Worm (Caenorhabditis elegans) whole organism, early embryonic: ENCODE measurements around the gene F15H10.9.

Experiments
- B0310.2 ChIP-seq: sonication (generic microtip); optimal IDR thresholded peaks from 2 replicates; lab custom pipeline; 2016; ENCODE audit warnings: mild to moderate bottlenecking, missing genetic modification characterization, missing compliant biosample characterization
- F13C5.2 ChIP-seq: sonication (generic microtip); optimal IDR thresholded peaks from 2 replicates; lab custom pipeline; 2017; ENCODE audit warnings: mild to moderate bottlenecking, missing genetic modification characterization, inconsistent platforms, missing compliant biosample characterization
- aly-1 ChIP-seq: sonication (generic microtip); optimal IDR thresholded peaks from 2 replicates; lab custom pipeline; 2016; ENCODE audit warnings: missing genetic modification characterization, missing compliant biosample characterization
- ama-1 ChIP-seq: fragments of 150-350 bp; optimal IDR thresholded peaks from 2 replicates; lab custom pipeline; 2014
- ceh-13 ChIP-seq: fragments of 200-800 bp; sonication (Bioruptor generic); optimal IDR thresholded peaks from 2 replicates; lab custom pipeline; 2018; ENCODE audit warnings: mild to moderate bottlenecking, missing genetic modification characterization, missing compliant biosample characterization
- ceh-36 ChIP-seq: sonication (generic microtip); optimal IDR thresholded peaks from 2 replicates; lab custom pipeline; 2016; ENCODE audit warnings: missing genetic modification characterization, inconsistent platforms, missing compliant biosample characterization
- ets-7 ChIP-seq: sonication (generic microtip); optimal IDR thresholded peaks from 2 replicates; lab custom pipeline; 2016; ENCODE audit warnings: missing genotype, missing genetic modification characterization, missing compliant biosample characterization
- flt-1 ChIP-seq: fragments of 200-800 bp; sonication (Bioruptor generic); IDR thresholded peaks from 2 replicates; pipeline ENCODE4 v1.3.6; 2022; ENCODE audit warnings: missing genetic modification characterization, missing compliant biosample characterization
- hmbx-1 ChIP-seq: sonication (generic microtip); optimal IDR thresholded peaks from 2 replicates; lab custom pipeline; 2016; ENCODE audit warnings: mild to moderate bottlenecking, missing genetic modification characterization, missing compliant biosample characterization
- hmg-4 ChIP-seq: fragments of 200-800 bp; sonication (Bioruptor generic); optimal IDR thresholded peaks from 2 replicates; lab custom pipeline; 2018; ENCODE audit warnings: mild to moderate bottlenecking, missing genetic modification characterization, missing compliant biosample characterization
- hnd-1 ChIP-seq: sonication (generic microtip); optimal IDR thresholded peaks from 2 replicates; lab custom pipeline; 2016; ENCODE audit warnings: missing genetic modification characterization, missing compliant biosample characterization
- pes-1 ChIP-seq: fragments of 200-800 bp; sonication (Bioruptor generic); IDR thresholded peaks from 2 replicates; pipeline ENCODE4 v1.3.6; 2022; ENCODE audit warnings: missing genetic modification reagents, missing genetic modification characterization, missing compliant biosample characterization
- scrt-1 ChIP-seq: fragments of 200-800 bp; sonication (Bioruptor generic); IDR thresholded peaks from 2 replicates; pipeline ENCODE4 v1.3.6; 2022; ENCODE audit warnings: missing genetic modification characterization, missing compliant biosample characterization
- sea-1 ChIP-seq: fragments of 200-800 bp; sonication (Bioruptor generic); conservative IDR thresholded peaks from 2 replicates; pipeline ENCODE4 v1.3.6; 2022; ENCODE audit warnings: missing genetic modification characterization, missing compliant biosample characterization
- tbx-11 ChIP-seq: fragments of 200-800 bp; sonication (Bioruptor generic); IDR thresholded peaks from 2 replicates; pipeline ENCODE4 v1.3.6; 2022; ENCODE audit warnings: missing genetic modification characterization, missing compliant biosample characterization
- tbx-37 ChIP-seq: fragments of 200-800 bp; sonication (Bioruptor generic); conservative IDR thresholded peaks from 2 replicates; pipeline ENCODE4 v1.3.6; 2022; ENCODE audit warnings: missing genetic modification reagents, missing genetic modification characterization, missing compliant biosample characterization
- tra-4 ChIP-seq: sonication (generic microtip); optimal IDR thresholded peaks from 2 replicates; lab custom pipeline; 2017; ENCODE audit warnings: missing genetic modification characterization, missing compliant biosample characterization

Gene F15H10.9

DNA sequence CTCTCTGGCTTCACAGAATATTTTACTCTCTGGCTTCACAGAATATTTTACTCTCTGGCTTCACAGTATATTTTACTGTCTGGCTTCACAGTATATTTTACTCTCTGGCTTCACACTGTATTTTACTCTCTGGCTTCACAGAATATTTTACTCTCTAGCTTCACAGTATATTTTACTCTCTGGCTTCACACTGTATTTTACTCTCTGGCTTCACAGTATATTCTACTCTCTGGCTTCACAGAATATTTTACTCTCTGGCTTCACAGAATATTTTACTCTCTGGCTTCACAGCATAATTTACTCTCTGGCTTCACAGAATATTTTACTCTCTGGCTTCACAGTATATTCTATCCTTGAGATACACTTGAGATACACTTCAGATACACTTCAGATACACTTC is 35.8 kb upstream of the F15H10.9 start:
- TF ChIP-seq tbx-11 (peak; percentile 58; the same call in 1 of the 2 replicates), flt-1 (peak; percentile 71), sea-1 (GFP tag; lab: Robert Waterston, UW) (0 out of 2 replicates have a peak, but pooled peaks have one; percentile 44), tbx-37 (GFP tag; lab: Robert Waterston, UW) (peak; percentile 77; the same call in 1 of the 2 replicates)

DNA sequence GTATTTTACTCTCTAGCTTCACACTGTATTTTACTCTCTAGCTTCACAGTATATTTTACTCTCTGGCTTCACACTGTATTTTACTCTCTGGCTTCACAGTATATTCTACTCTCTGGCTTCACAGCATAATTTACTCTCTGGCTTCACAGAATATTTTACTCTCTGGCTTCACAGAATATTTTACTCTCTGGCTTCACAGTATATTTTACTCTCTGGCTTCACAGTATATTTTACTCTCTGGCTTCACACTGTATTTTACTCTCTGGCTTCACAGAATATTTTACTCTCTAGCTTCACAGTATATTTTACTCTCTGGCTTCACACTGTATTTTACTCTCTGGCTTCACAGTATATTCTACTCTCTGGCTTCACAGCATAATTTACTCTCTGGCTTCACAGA is 35.4 kb upstream of the F15H10.9 start:
- TF ChIP-seq tbx-37 (GFP tag; lab: Robert Waterston, UW) = peak; percentile 40

DNA sequence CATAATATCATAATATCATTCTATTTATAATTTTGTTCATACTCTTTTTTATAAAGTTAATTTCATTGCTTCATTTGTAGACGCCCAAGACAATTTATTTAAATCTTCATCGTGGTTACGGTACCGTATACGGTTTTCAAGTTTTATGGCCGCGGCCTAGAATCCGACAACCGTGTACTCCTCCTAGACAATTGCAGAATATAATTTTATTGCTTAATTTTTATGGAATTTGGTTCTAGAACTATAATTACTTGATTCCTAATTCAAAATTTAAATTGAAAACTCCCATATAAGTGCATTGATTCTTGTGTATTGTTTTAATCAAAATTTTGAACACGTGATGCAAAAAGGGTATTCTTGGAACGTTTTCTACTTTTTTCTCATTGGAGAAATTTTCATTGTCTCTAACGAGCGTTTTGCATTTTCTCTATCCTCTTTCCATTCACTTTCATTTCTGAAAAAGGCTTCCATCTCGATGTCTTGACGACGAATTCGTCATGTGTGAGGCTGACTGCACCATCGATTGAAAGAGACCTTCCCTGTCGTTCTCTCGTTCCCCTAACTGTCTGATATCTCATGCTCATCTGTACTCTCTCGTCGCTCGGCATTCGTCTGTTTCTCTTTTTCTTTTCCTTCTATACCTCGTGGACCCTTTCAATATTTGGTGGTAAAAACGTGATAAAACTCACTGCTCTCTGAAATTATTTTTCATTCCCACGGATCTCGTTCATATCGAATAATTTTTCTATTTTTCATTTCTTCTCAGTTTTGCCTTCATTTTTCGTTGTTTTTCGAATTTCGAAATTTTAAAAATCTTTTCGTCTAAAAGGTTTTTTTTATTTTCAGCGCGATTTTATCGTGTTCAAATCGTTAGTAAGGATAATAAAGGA is 26.9 kb upstream of the F15H10.9 start, which contains the start of gene pap-1:
TSS of gene pap-1 (plus strand) at position 840 of the 890 bp plus-strand sequence.
- TF ChIP-seq ets-7 (tag; lab: Kevin White, UChicago) (no peak), B0310.2 (no peak), tbx-11 (no peak), hmbx-1 (no peak), flt-1 (no peak), aly-1 (tag; lab: Kevin White, UChicago) (no peak), F13C5.2 (no peak), tbx-37 (GFP tag; lab: Robert Waterston, UW) (no peak), scrt-1 (no peak), sea-1 (GFP tag; lab: Robert Waterston, UW) (no peak), ceh-36 (tag; lab: Kevin White, UChicago) (no peak), tra-4 (tag; lab: Kevin White, UChicago) (no peak), hnd-1 (tag; lab: Kevin White, UChicago) (no peak), pes-1 (GFP tag; lab: Robert Waterston, UW) (no peak), ama-1 (lab: Kevin White, UChicago) (no peak), ceh-13 (GFP tag; lab: Kevin White, UChicago) (no peak)

DNA sequence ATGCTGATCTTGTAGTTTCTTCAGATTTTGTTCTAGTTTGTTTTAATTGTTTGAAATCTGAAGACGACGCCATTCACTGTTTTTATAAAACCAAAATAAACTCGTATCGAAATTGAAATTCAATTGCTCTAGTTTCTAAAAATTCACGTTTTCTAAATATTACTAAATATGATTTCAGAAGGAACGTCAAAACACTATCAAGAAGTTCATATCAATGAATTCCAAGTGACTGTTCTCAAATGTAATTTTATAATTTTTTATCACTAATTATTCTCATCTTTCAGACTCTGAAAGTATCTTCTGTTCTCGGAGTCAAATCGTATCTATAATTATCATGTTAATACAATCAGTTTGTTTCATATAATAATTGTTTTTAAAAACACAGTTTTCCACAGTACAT is 26.2 kb upstream of the F15H10.9 start, which contains the start of gene snf-10:
TSS of gene snf-10 (minus strand) at position 101 of the 400 bp plus-strand sequence.
- no peak for TF ChIP-seq ets-7 (tag; lab: Kevin White, UChicago)
- TF ChIP-seq aly-1 (tag; lab: Kevin White, UChicago) = no peak
- TF ChIP-seq tbx-11 = no peak
- no peak for TF ChIP-seq tbx-37 (GFP tag; lab: Robert Waterston, UW)
- no peak for TF ChIP-seq tra-4 (tag; lab: Kevin White, UChicago)
- TF ChIP-seq ceh-13 (GFP tag; lab: Kevin White, UChicago) = no peak
- TF ChIP-seq scrt-1 = no peak
- no peak for TF ChIP-seq flt-1
- no peak for TF ChIP-seq pes-1 (GFP tag; lab: Robert Waterston, UW)
- no peak for TF ChIP-seq ceh-36 (tag; lab: Kevin White, UChicago)
- TF ChIP-seq sea-1 (GFP tag; lab: Robert Waterston, UW) = no peak
- no peak for TF ChIP-seq F13C5.2
- no peak for TF ChIP-seq B0310.2
- no peak for TF ChIP-seq hnd-1 (tag; lab: Kevin White, UChicago)
- no peak for TF ChIP-seq ama-1 (lab: Kevin White, UChicago)
- TF ChIP-seq hmbx-1 = no peak
- TF ChIP-seq hmg-4 (GFP tag; lab: Kevin White, UChicago) = no peak

DNA sequence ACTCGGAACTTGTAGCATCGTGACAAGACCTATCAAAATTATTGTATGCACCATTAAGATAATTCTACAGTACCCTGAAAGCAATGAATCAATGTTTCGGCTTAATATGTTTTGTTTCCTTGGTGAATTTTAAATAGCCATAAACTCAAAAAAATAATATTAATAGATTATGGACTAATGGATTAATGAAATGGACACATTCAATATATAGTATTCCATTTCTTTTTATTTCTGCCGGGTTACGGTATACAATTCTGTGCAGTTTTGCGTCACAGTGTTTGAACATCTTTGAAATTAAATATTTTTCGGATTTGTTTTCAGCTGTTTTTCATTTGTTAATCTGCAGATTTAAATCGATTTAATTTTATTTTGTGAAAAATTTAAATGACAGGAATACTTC is 22.1 kb upstream of the F15H10.9 start, which contains the start of gene set-22:
TSS of gene set-22 (plus strand) at position 301 of the 400 bp plus-strand sequence.
- no peak for TF ChIP-seq tra-4 (tag; lab: Kevin White, UChicago)
- no peak for TF ChIP-seq aly-1 (tag; lab: Kevin White, UChicago)
- TF ChIP-seq tbx-11 = no peak
- TF ChIP-seq pes-1 (GFP tag; lab: Robert Waterston, UW) = no peak
- no peak for TF ChIP-seq scrt-1
- no peak for TF ChIP-seq ceh-36 (tag; lab: Kevin White, UChicago)
- TF ChIP-seq B0310.2 = no peak
- no peak for TF ChIP-seq hnd-1 (tag; lab: Kevin White, UChicago)
- TF ChIP-seq ama-1 (lab: Kevin White, UChicago) = no peak
- no peak for TF ChIP-seq ceh-13 (GFP tag; lab: Kevin White, UChicago)
- no peak for TF ChIP-seq F13C5.2
- no peak for TF ChIP-seq sea-1 (GFP tag; lab: Robert Waterston, UW)
- no peak for TF ChIP-seq tbx-37 (GFP tag; lab: Robert Waterston, UW)
- no peak for TF ChIP-seq hmbx-1
- TF ChIP-seq flt-1 = no peak
- TF ChIP-seq ets-7 (tag; lab: Kevin White, UChicago) = no peak
- no peak for TF ChIP-seq hmg-4 (GFP tag; lab: Kevin White, UChicago)

- no peak for TF ChIP-seq ama-1 (lab: Kevin White, UChicago)
- no peak for TF ChIP-seq ceh-36 (tag; lab: Kevin White, UChicago)
- TF ChIP-seq aly-1 (tag; lab: Kevin White, UChicago) = no peak
- no peak for TF ChIP-seq B0310.2
- no peak for TF ChIP-seq hmg-4 (GFP tag; lab: Kevin White, UChicago)
- no peak for TF ChIP-seq pes-1 (GFP tag; lab: Robert Waterston, UW)
- no peak for TF ChIP-seq tbx-11
- TF ChIP-seq hnd-1 (tag; lab: Kevin White, UChicago) = no peak
- TF ChIP-seq tbx-37 (GFP tag; lab: Robert Waterston, UW) = no peak
- TF ChIP-seq ceh-13 (GFP tag; lab: Kevin White, UChicago) = no peak
- no peak for TF ChIP-seq flt-1
- no peak for TF ChIP-seq F13C5.2
- TF ChIP-seq tra-4 (tag; lab: Kevin White, UChicago) = no peak
- no peak for TF ChIP-seq ets-7 (tag; lab: Kevin White, UChicago)
- TF ChIP-seq scrt-1 = no peak
- no peak for TF ChIP-seq sea-1 (GFP tag; lab: Robert Waterston, UW)
- no peak for TF ChIP-seq hmbx-1
Measured at ce11 chrV:10435198-10435597, 20.7 kb upstream of the F15H10.9 start.

DNA sequence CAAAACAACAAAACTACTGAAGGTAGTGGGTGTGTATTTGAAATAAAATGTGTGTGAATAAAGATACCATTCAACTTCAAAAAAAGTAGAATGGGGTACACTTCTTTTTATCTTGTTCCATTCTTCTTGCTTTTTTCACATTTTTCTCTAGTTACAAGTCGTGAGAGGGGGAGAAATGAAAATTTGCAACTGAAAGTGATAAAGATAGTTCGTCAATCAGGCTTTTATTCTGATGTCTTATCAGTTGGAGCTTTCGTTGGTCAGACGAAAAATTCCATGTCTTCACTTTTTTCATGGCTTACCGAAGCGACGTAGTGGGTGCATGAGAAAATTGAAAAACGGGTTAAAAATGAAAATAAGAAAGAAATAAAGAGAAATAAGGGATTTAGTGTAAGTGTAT is 19.2 kb upstream of the F15H10.9 start, which contains the start of gene Y32F6A.4:
TSS of gene Y32F6A.4 (minus strand) at position 347 of the 400 bp plus-strand sequence.
- TF ChIP-seq scrt-1 (no peak), hmbx-1 (no peak)
